Worm (Caenorhabditis elegans): ENCODE data around the gene tsen-2.

ce11 chrIII:11920187-11920785, 22.2 kb upstream of the tsen-2 start, which contains the start of the genes ccf-1 and trap-4:
- TF ChIP-seq him-1 (tag; optimal IDR thresholded peaks at IDR 0.05) (no peak), dao-5 (tag; optimal IDR thresholded peaks at IDR 0.05) (no peak), W03F9.2 (tag; optimal IDR thresholded peaks at IDR 0.05) (peak; percentile 54)
